Worm (Caenorhabditis elegans) whole organism, midembryonic: ENCODE results near the gene AH9.4.

Experiments used
- klf-2 ChIP-seq: fragments of 200-800 bp; sonication (Bioruptor generic); conservative IDR thresholded peaks from 2 replicates; pipeline ENCODE4 v1.3.6; 2022; ENCODE audit warnings: missing genetic modification reagents, missing genetic modification characterization, missing compliant biosample characterization
- ztf-29 ChIP-seq: fragments of 200-800 bp; sonication (Bioruptor generic); IDR thresholded peaks from 2 replicates; pipeline ENCODE4 v1.3.6; 2022; ENCODE audit warnings: missing genetic modification reagents, missing genetic modification characterization, missing compliant biosample characterization

DNA sequence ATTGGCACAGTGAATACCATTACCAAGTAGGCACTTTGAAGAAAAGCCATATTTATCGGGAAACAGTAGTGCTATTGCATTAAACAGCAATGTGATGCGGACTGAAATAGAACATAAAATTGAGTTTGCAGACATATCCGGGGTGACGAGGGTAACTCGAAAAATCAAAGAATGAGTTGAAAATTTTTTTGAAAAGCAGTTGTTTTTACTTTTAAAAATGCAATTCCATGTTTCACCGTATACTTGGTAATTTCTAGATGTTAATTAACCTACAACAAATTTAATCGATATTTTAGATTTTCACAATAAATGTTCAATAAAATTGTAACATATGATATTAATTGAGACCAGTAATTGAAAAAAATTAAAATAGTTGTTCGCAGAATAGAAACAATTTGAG, at the start of gene AH9.4:
- TF ChIP-seq ztf-29 (GFP tag; lab: Robert Waterston, UW) = no peak
- TF ChIP-seq klf-2 (GFP tag; lab: Robert Waterston, UW) = no peak
